Worm (Caenorhabditis elegans): ENCODE results near the gene K09A9.8.

The K09A9.8 gene

DNA sequence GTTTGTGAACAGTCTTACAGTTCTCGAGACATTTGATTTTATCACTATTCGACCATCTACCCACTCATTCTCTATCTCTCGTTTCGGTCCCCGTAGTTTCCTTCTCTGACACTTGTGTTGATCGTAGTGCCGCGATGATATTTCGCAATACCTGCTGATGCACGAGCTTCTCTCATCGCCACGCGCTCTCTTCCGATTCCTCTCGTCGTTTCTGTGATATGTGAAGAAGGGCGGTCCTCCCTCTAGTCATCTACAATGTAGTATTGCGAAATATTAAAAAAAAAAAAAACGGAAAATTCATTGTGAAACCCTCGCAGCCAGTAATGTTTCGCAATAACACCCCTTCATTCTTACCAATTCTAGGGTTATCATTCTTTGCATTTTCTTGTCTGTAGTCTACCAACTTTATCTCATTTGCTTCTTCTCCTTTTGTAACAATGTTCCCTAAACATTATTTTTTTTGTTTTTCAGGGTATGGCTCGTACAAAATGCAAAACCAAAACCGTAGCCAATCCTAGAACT is 10.6 kb upstream of the K09A9.8 start, which contains the start of gene nipi-3:
Gene nipi-3, plus strand, starts transcription at position 472 of the 522 bp plus-strand sequence.
- peak; percentile 89 for TF ChIP-seq hlh-30 (tag; optimal IDR thresholded peaks at IDR 0.05; ENCODE audit: insufficient read depth)
- TF ChIP-seq sdc-2 (tag; optimal IDR thresholded peaks at IDR 0.05), result no peak
- no peak for TF ChIP-seq nhr-11 (tag; optimal IDR thresholded peaks at IDR 0.05)
- no peak for TF ChIP-seq ahr-1 (tag; optimal IDR thresholded peaks at IDR 0.05)
- no peak for TF ChIP-seq lim-6 (tag; optimal IDR thresholded peaks at IDR 0.05)
- peak; percentile 19 for TF ChIP-seq ref-2 (tag; optimal IDR thresholded peaks at IDR 0.05)
- TF ChIP-seq hlh-15 (tag; optimal IDR thresholded peaks at IDR 0.05), result no peak
- TF ChIP-seq T23F11.4 (GFP tag; optimal IDR thresholded peaks at IDR 0.05), result no peak
- no peak for TF ChIP-seq dmd-4 (tag; optimal IDR thresholded peaks at IDR 0.05; ENCODE audit: borderline replicate concordance)
- no peak for TF ChIP-seq pat-9 (tag; optimal IDR thresholded peaks at IDR 0.05)
- TF ChIP-seq K09A11.1 (tag; optimal IDR thresholded peaks at IDR 0.05; ENCODE audit: insufficient read depth), result no peak
- TF ChIP-seq odd-2 (tag; optimal IDR thresholded peaks at IDR 0.05), result no peak
- TF ChIP-seq ceh-45 (GFP tag; IDR thresholded peaks at IDR 0.05), result no peak
- no peak for TF ChIP-seq hlh-13 (GFP tag; optimal IDR thresholded peaks at IDR 0.05)
- TF ChIP-seq eyg-1 (tag; optimal IDR thresholded peaks at IDR 0.05), result no peak
- TF ChIP-seq hlh-6 (tag; optimal IDR thresholded peaks at IDR 0.05), result no peak
- TF ChIP-seq unc-42 (tag; optimal IDR thresholded peaks at IDR 0.05), result no peak
- TF ChIP-seq ceh-30 (tag; optimal IDR thresholded peaks at IDR 0.05), result no peak
- TF ChIP-seq pha-4 (tag; optimal IDR thresholded peaks at IDR 0.05), result no peak
- no peak for TF ChIP-seq C08G9.2 (tag; optimal IDR thresholded peaks at IDR 0.05)
- TF ChIP-seq Y22D7AL.16 (tag; optimal IDR thresholded peaks at IDR 0.05), result no peak
- TF ChIP-seq pros-1 (tag; optimal IDR thresholded peaks at IDR 0.05), result no peak
- no peak for TF ChIP-seq ceh-14 (tag; optimal IDR thresholded peaks at IDR 0.05)
- no peak for TF ChIP-seq ceh-9 (tag; optimal IDR thresholded peaks at IDR 0.05)
- peak; percentile 96 for TF ChIP-seq unc-55 (GFP tag; optimal IDR thresholded peaks at IDR 0.05)
- no peak for TF ChIP-seq syd-9 (tag; optimal IDR thresholded peaks at IDR 0.05)
- no peak for TF ChIP-seq C38D4.7 (GFP tag; optimal IDR thresholded peaks at IDR 0.05)
- TF ChIP-seq tbx-7 (tag; optimal IDR thresholded peaks at IDR 0.05), result no peak
- no peak for TF ChIP-seq gmeb-2 (tag; optimal IDR thresholded peaks at IDR 0.05)
- no peak for TF ChIP-seq ceh-48 (tag; optimal IDR thresholded peaks at IDR 0.05)
- TF ChIP-seq fax-1 (tag; optimal IDR thresholded peaks at IDR 0.05), result no peak
- no peak for TF ChIP-seq ceh-22 (tag; optimal IDR thresholded peaks at IDR 0.05)
- no peak for TF ChIP-seq ceh-2 (tag; optimal IDR thresholded peaks at IDR 0.05)
- peak; percentile 61 for TF ChIP-seq ceh-18 (tag; optimal IDR thresholded peaks at IDR 0.05)
- no peak for TF ChIP-seq zip-5 (tag; optimal IDR thresholded peaks at IDR 0.05)
- no peak for TF ChIP-seq fkh-10 (GFP tag; optimal IDR thresholded peaks at IDR 0.05)
- no peak for TF ChIP-seq rnt-1 (tag; optimal IDR thresholded peaks at IDR 0.05)
- TF ChIP-seq elt-2 (tag; optimal IDR thresholded peaks at IDR 0.05), result peak; percentile 54
- TF ChIP-seq pha-2 (tag; optimal IDR thresholded peaks at IDR 0.05), result no peak
- peak; percentile 82 for TF ChIP-seq dve-1 (tag; optimal IDR thresholded peaks at IDR 0.05)
- TF ChIP-seq fkh-6 (tag; optimal IDR thresholded peaks at IDR 0.05), result no peak
- TF ChIP-seq npax-4 (tag; optimal IDR thresholded peaks at IDR 0.05), result no peak
- no peak for TF ChIP-seq K02D7.2 (tag; optimal IDR thresholded peaks at IDR 0.05)
- no peak for TF ChIP-seq lin-11 (tag; optimal IDR thresholded peaks at IDR 0.05)
- no peak for TF ChIP-seq sox-2 (GFP tag; IDR thresholded peaks at IDR 0.05)
- TF ChIP-seq mec-3 (tag; optimal IDR thresholded peaks at IDR 0.05; ENCODE audit: borderline replicate concordance), result no peak
- no peak for TF ChIP-seq che-1 (tag; optimal IDR thresholded peaks at IDR 0.05)
- TF ChIP-seq ttx-3 (tag; optimal IDR thresholded peaks at IDR 0.05), result no peak
- no peak for TF ChIP-seq madf-2 (tag; optimal IDR thresholded peaks at IDR 0.05)
- no peak for TF ChIP-seq unc-3 (GFP tag; conservative IDR thresholded peaks at IDR 0.05)
- no peak for TF ChIP-seq unc-3 (tag; optimal IDR thresholded peaks at IDR 0.05)
- no peak for TF ChIP-seq ztf-16 (tag; optimal IDR thresholded peaks at IDR 0.05)
- no peak for TF ChIP-seq pqm-1 (tag; optimal IDR thresholded peaks at IDR 0.05)
- no peak for TF ChIP-seq ceh-24 (tag; optimal IDR thresholded peaks at IDR 0.05)
